Fruit fly (Drosophila melanogaster) whole organism, embryonic: ENCODE data around the gene CG31633.

Experiments
- ATbp ChIP-seq: fragments of 200-800 bp; sonication (Bioruptor generic); optimal IDR thresholded peaks from 2 replicates; lab custom pipeline; 2017; ENCODE audit warnings: missing biosample characterization, mild to moderate bottlenecking, missing genetic modification characterization, missing genetic modification reagents
- B-H1 ChIP-seq: fragments of 200-800 bp; sonication (Bioruptor generic); IDR thresholded peaks from 3 replicates; pipeline ENCODE4 v1.3.6; 2022; ENCODE audit warnings: missing biosample characterization, missing genetic modification characterization
- C15 ChIP-seq: fragments of 200-800 bp; sonication (Bioruptor generic); IDR thresholded peaks from 3 replicates; pipeline ENCODE4 v1.3.6; 2022; ENCODE audit warnings: missing biosample characterization, missing genetic modification characterization
- CG10462 ChIP-seq: fragments of 200-800 bp; sonication (Bioruptor generic); optimal IDR thresholded peaks from 2 replicates; lab custom pipeline; 2016; ENCODE audit warnings: missing biosample characterization, missing genetic modification characterization
- CG10959 ChIP-seq: fragments of 200-800 bp; sonication (Bioruptor generic); IDR thresholded peaks from 2 replicates; pipeline ENCODE4 v1.3.6; 2022; ENCODE audit warnings: missing biosample characterization, missing genetic modification characterization
- CG10979 ChIP-seq: fragments of 200-800 bp; sonication (Bioruptor generic); optimal IDR thresholded peaks from 2 replicates; lab custom pipeline; 2018; ENCODE audit warnings: missing biosample characterization, mild to moderate bottlenecking, missing genetic modification characterization, moderate library complexity
- CG11093 ChIP-seq: fragments of 200-800 bp; sonication (Bioruptor generic); IDR thresholded peaks from 3 replicates; pipeline ENCODE4 v1.3.6; 2022; ENCODE audit warnings: missing biosample characterization, missing genetic modification characterization
- CG11456 ChIP-seq: fragments of 200-800 bp; sonication (Bioruptor generic); IDR thresholded peaks from 3 replicates; pipeline ENCODE4 v1.3.6; 2022; ENCODE audit warnings: missing biosample characterization, missing genetic modification characterization
- CG11723 ChIP-seq: fragments of 200-800 bp; sonication (Bioruptor generic); optimal IDR thresholded peaks from 2 replicates; lab custom pipeline; 2017; ENCODE audit warnings: missing biosample characterization, mild to moderate bottlenecking, missing genetic modification characterization
- CG12659 ChIP-seq: fragments of 200-800 bp; sonication (Bioruptor generic); optimal IDR thresholded peaks from 3 replicates; lab custom pipeline; 2017; ENCODE audit warnings: mild to moderate bottlenecking, missing biosample characterization, missing genetic modification reagents, missing genetic modification characterization
- CG15479 ChIP-seq: fragments of 200-800 bp; sonication (Bioruptor generic); optimal IDR thresholded peaks from 3 replicates; lab custom pipeline; 2019; ENCODE audit warnings: missing biosample characterization, mild to moderate bottlenecking, missing genetic modification characterization, moderate library complexity
- CG17361 ChIP-seq: fragments of 200-800 bp; sonication (Bioruptor generic); IDR thresholded peaks from 3 replicates; pipeline ENCODE4 v1.3.6; 2022; ENCODE audit warnings: missing biosample characterization, missing genetic modification characterization
- CG1832 ChIP-seq: fragments of 200-800 bp; sonication (Bioruptor generic); optimal IDR thresholded peaks from 2 replicates; lab custom pipeline; 2017; ENCODE audit warnings: missing biosample characterization, mild to moderate bottlenecking, missing genetic modification characterization, inconsistent platforms
- CG32772 ChIP-seq: fragments of 200-800 bp; sonication (Bioruptor generic); IDR thresholded peaks from 2 replicates; pipeline ENCODE4 v1.3.6; 2022; ENCODE audit warnings: missing biosample characterization, missing genetic modification characterization
- CG33213 ChIP-seq: fragments of 200-800 bp; sonication (Bioruptor generic); optimal IDR thresholded peaks from 3 replicates; lab custom pipeline; 2016; ENCODE audit warnings: missing biosample characterization, missing genetic modification characterization
- CG3407 ChIP-seq: fragments of 200-800 bp; sonication (Bioruptor generic); optimal IDR thresholded peaks from 2 replicates; lab custom pipeline; 2018; ENCODE audit warnings: missing biosample characterization, mild to moderate bottlenecking, missing genetic modification characterization
- CG4730 ChIP-seq: fragments of 200-800 bp; sonication (Bioruptor generic); IDR thresholded peaks from 2 replicates; pipeline ENCODE4 v1.3.6; 2022; ENCODE audit warnings: missing biosample characterization, missing genetic modification characterization
- CG6791 ChIP-seq: fragments of 200-800 bp; sonication (Bioruptor generic); IDR thresholded peaks from 3 replicates; pipeline ENCODE4 v1.3.6; 2022; ENCODE audit warnings: missing biosample characterization, missing genetic modification characterization; ENCODE audit not compliant: partially characterized antibody
- CG7928 ChIP-seq: fragments of 200-800 bp; sonication (Bioruptor generic); optimal IDR thresholded peaks from 2 replicates; lab custom pipeline; 2017; ENCODE audit warnings: missing biosample characterization, mild to moderate bottlenecking, missing genetic modification characterization
- CG8089 ChIP-seq: fragments of 200-800 bp; sonication (Bioruptor generic); optimal IDR thresholded peaks from 3 replicates; lab custom pipeline; 2016; ENCODE audit warnings: missing biosample characterization, missing genetic modification characterization
- CG9817 ChIP-seq: fragments of 200-800 bp; sonication (Bioruptor generic); optimal IDR thresholded peaks from 2 replicates; lab custom pipeline; 2018; ENCODE audit warnings: missing biosample characterization, mild to moderate bottlenecking, missing genetic modification characterization, moderate library complexity
- Dek ChIP-seq: fragments of 200-800 bp; sonication (Bioruptor generic); optimal IDR thresholded peaks from 3 replicates; lab custom pipeline; 2019; ENCODE audit warnings: missing biosample characterization, mild to moderate bottlenecking, missing genetic modification characterization, moderate library complexity
- MESR4 ChIP-seq: fragments of 200-800 bp; sonication (Bioruptor generic); optimal IDR thresholded peaks from 2 replicates; lab custom pipeline; 2018; ENCODE audit warnings: missing biosample characterization, mild to moderate bottlenecking, missing genetic modification characterization, moderate library complexity
- Max ChIP-seq: fragments of 200-800 bp; sonication (Bioruptor generic); optimal IDR thresholded peaks from 2 replicates; lab custom pipeline; 2016; ENCODE audit warnings: missing biosample characterization, mild to moderate bottlenecking, missing genetic modification characterization
- Myb ChIP-seq: fragments of 200-800 bp; sonication (Bioruptor generic); optimal IDR thresholded peaks from 2 replicates; lab custom pipeline; 2016; ENCODE audit warnings: missing biosample characterization, missing genetic modification characterization
- Oaz ChIP-seq: fragments of 200-800 bp; sonication (Bioruptor generic); IDR thresholded peaks from 2 replicates; pipeline ENCODE4 v1.3.6; 2022; ENCODE audit warnings: missing biosample characterization, missing genetic modification characterization
- Oli ChIP-seq: fragments of 200-800 bp; sonication (Bioruptor generic); optimal IDR thresholded peaks from 2 replicates; lab custom pipeline; 2018; ENCODE audit warnings: missing biosample characterization, mild to moderate bottlenecking, missing genetic modification characterization, moderate library complexity
- Rfx ChIP-seq: fragments of 200-800 bp; sonication (Bioruptor generic); IDR thresholded peaks from 2 replicates; pipeline ENCODE4 v1.3.6; 2022; ENCODE audit warnings: missing biosample characterization, missing genetic modification characterization
- Sox100B ChIP-seq: fragments of 200-800 bp; sonication (Bioruptor generic); optimal IDR thresholded peaks from 3 replicates; lab custom pipeline; 2018; ENCODE audit warnings: missing biosample characterization, mild to moderate bottlenecking, missing genetic modification characterization
- ac ChIP-seq: fragments of 200-800 bp; sonication (Bioruptor generic); optimal IDR thresholded peaks from 3 replicates; lab custom pipeline; 2017; ENCODE audit warnings: missing biosample characterization, mild to moderate bottlenecking, missing genetic modification characterization
- bab2 ChIP-seq: fragments of 200-800 bp; sonication (Bioruptor generic); optimal IDR thresholded peaks from 2 replicates; lab custom pipeline; 2016; ENCODE audit warnings: missing biosample characterization, missing genetic modification characterization
- ems ChIP-seq: fragments of 200-800 bp; sonication (Bioruptor generic); optimal IDR thresholded peaks from 3 replicates; lab custom pipeline; 2016; ENCODE audit warnings: missing biosample characterization, missing genetic modification characterization
- ftz-f1 ChIP-seq: fragments of 200-800 bp; sonication (Bioruptor generic); optimal IDR thresholded peaks from 2 replicates; lab custom pipeline; 2016; ENCODE audit warnings: missing biosample characterization, missing genetic modification characterization
- gce ChIP-seq: fragments of 200-800 bp; sonication (Bioruptor generic); IDR thresholded peaks from 3 replicates; pipeline ENCODE4 v1.3.6; 2022; ENCODE audit warnings: missing biosample characterization, missing genetic modification characterization
- gcm2 ChIP-seq: fragments of 200-800 bp; sonication (Bioruptor generic); optimal IDR thresholded peaks from 2 replicates; lab custom pipeline; 2016; ENCODE audit warnings: missing biosample characterization, missing genetic modification characterization
- grau ChIP-seq: fragments of 200-800 bp; optimal IDR thresholded peaks from 3 replicates; lab custom pipeline; 2019; ENCODE audit warnings: missing biosample characterization, mild to moderate bottlenecking, missing genetic modification characterization, moderate library complexity
- gsb-n ChIP-seq: fragments of 200-800 bp; sonication (Bioruptor generic); optimal IDR thresholded peaks from 3 replicates; lab custom pipeline; 2018; ENCODE audit warnings: missing biosample characterization, mild to moderate bottlenecking, missing genetic modification characterization
- lbe ChIP-seq: fragments of 200-800 bp; sonication (Bioruptor generic); optimal IDR thresholded peaks from 2 replicates; lab custom pipeline; 2016; ENCODE audit warnings: missing biosample characterization, mild to moderate bottlenecking, missing genetic modification characterization
- odd ChIP-seq: fragments of 200-800 bp; sonication (Bioruptor generic); optimal IDR thresholded peaks from 2 replicates; lab custom pipeline; 2017; ENCODE audit warnings: missing biosample characterization, mild to moderate bottlenecking, missing genetic modification characterization
- pho ChIP-seq: fragments of 200-800 bp; sonication (Bioruptor generic); optimal IDR thresholded peaks from 2 replicates; lab custom pipeline; 2016; ENCODE audit warnings: missing biosample characterization, missing genetic modification characterization
- pita ChIP-seq: fragments of 200-800 bp; sonication (Bioruptor generic); optimal IDR thresholded peaks from 2 replicates; lab custom pipeline; 2017; ENCODE audit warnings: missing biosample characterization, mild to moderate bottlenecking, missing genetic modification characterization
- pum ChIP-seq: fragments of 200-800 bp; sonication (Bioruptor generic); optimal IDR thresholded peaks from 2 replicates; lab custom pipeline; 2016; ENCODE audit warnings: missing biosample characterization, missing genetic modification characterization
- row ChIP-seq: fragments of 200-800 bp; sonication (Bioruptor generic); IDR thresholded peaks from 3 replicates; pipeline ENCODE4 v1.3.6; 2022; ENCODE audit warnings: missing biosample characterization, missing genetic modification characterization
- stwl ChIP-seq: fragments of 200-800 bp; sonication (Bioruptor generic); optimal IDR thresholded peaks from 3 replicates; lab custom pipeline; 2018; ENCODE audit warnings: missing biosample characterization, mild to moderate bottlenecking, missing genetic modification characterization, moderate library complexity
- tap ChIP-seq: fragments of 200-800 bp; optimal IDR thresholded peaks from 3 replicates; lab custom pipeline; 2019; ENCODE audit warnings: missing biosample characterization, mild to moderate bottlenecking, missing genetic modification characterization, moderate library complexity
- tgo ChIP-seq: fragments of 200-800 bp; sonication (Bioruptor generic); IDR thresholded peaks from 3 replicates; pipeline ENCODE4 v1.3.6; 2022; ENCODE audit warnings: missing biosample characterization, missing genetic modification characterization
- trem ChIP-seq: fragments of 200-800 bp; optimal IDR thresholded peaks from 3 replicates; lab custom pipeline; 2019; ENCODE audit warnings: missing biosample characterization, mild to moderate bottlenecking, missing genetic modification characterization, moderate library complexity
- zen ChIP-seq: fragments of 200-800 bp; sonication (Bioruptor generic); optimal IDR thresholded peaks from 3 replicates; lab custom pipeline; 2018; ENCODE audit warnings: missing biosample characterization, mild to moderate bottlenecking, missing genetic modification characterization, moderate library complexity
- zf30C ChIP-seq: fragments of 200-800 bp; sonication (Bioruptor generic); optimal IDR thresholded peaks from 3 replicates; lab custom pipeline; 2018; ENCODE audit warnings: missing biosample characterization, mild to moderate bottlenecking, missing genetic modification characterization

Gene CG31633

dm6 chr2L:6610683-6611373 is 45.3 kb downstream of the CG31633 start, which contains the start of gene CG11050 (continued):
- TF ChIP-seq CG10979 (peak; percentile 62), CG1832 (GFP tag; lab: Kevin White, UChicago) (no peak), pita (GFP tag; lab: Kevin White, UChicago) (peak; percentile 90), ac (GFP tag; lab: Kevin White, UChicago) (no peak), CG11093 (0 out of 3 replicates have a peak, but pooled peaks have one; percentile 29), pho (GFP tag; lab: Kevin White, UChicago) (peak; percentile 91), zen (tag; lab: Kevin White, UChicago) (peak; percentile 92), CG15479 (GFP tag; lab: Kevin White, UChicago) (peak; percentile 91), Myb (GFP tag; lab: Kevin White, UChicago) (peak; percentile 89), CG9817 (tag; lab: Kevin White, UChicago) (peak; percentile 63), ftz-f1 (GFP tag; lab: Kevin White, UChicago) (peak; percentile 38), tap (tag; lab: Kevin White, UChicago) (peak; percentile 39), gsb-n (tag; lab: Kevin White, UChicago) (peak; percentile 65), Max (GFP tag; lab: Kevin White, UChicago) (peak; percentile 83), pum (GFP tag; lab: Kevin White, UChicago) (peak; percentile 78), CG17361 (GFP tag; lab: Robert Waterston, UW) (peak; percentile 67), Rfx (GFP tag; lab: Robert Waterston, UW) (peak; percentile 88), gce (GFP tag; lab: Robert Waterston, UW) (peak; percentile 70; the same call in 2 of the 3 replicates), B-H1 (GFP tag; lab: Robert Waterston, UW) (peak; percentile 45; the same call in 2 of the 3 replicates), CG32772 (GFP tag; lab: Robert Waterston, UW) (peak; percentile 46; the same call in 1 of the 2 replicates), CG11456 (GFP tag; lab: Robert Waterston, UW) (peak; percentile 86), bab2 (GFP tag; lab: Kevin White, UChicago) (peak; percentile 74), lbe (no peak), CG10959 (GFP tag; lab: Robert Waterston, UW) (peak; percentile 38), Oaz (peak; percentile 56; the same call in 1 of the 2 replicates), tgo (GFP tag; lab: Robert Waterston, UW) (peak; percentile 60), CG33213 (peak; percentile 97), ems (peak; percentile 81), MESR4 (peak; percentile 70), CG6791 (GFP tag; lab: Robert Waterston, UW) (peak; percentile 69), ATbp (GFP tag; lab: Kevin White, UChicago) (peak; percentile 61), CG12659 (GFP tag; lab: Kevin White, UChicago) (peak; percentile 84), odd (no peak), stwl (tag; lab: Kevin White, UChicago) (peak; percentile 96), CG4730 (peak; percentile 56; the same call in 1 of the 2 replicates), CG11723 (peak; percentile 25), grau (tag; lab: Kevin White, UChicago) (peak; percentile 99), trem (tag; lab: Kevin White, UChicago) (peak; percentile 90), Sox100B (GFP tag; lab: Kevin White, UChicago) (no peak), CG10462 (GFP tag; lab: Kevin White, UChicago) (peak; percentile 30), zf30C (GFP tag; lab: Kevin White, UChicago) (peak; percentile 99), C15 (GFP tag; lab: Robert Waterston, UW) (peak; percentile 71; the same call in 2 of the 3 replicates), Oli (tag; lab: Kevin White, UChicago) (peak; percentile 66), gcm2 (GFP tag; lab: Kevin White, UChicago) (peak; percentile 78), row (GFP tag; lab: Robert Waterston, UW) (peak; percentile 74), Dek (tag; lab: Kevin White, UChicago) (peak; percentile 85), CG3407 (GFP tag; lab: Kevin White, UChicago) (peak; percentile 41), CG8089 (GFP tag; lab: Kevin White, UChicago) (peak; percentile 76), CG7928 (GFP tag; lab: Kevin White, UChicago) (peak; percentile 99)
